Worm (Caenorhabditis elegans) whole organism, mixed stage, embryonic: ENCODE results near the gene zig-10.

Experiments
- M03D4.4 ChIP-seq: sonication (generic microtip); optimal IDR thresholded peaks from 2 replicates; lab custom pipeline; 2017; ENCODE audit warnings: mild to moderate bottlenecking, missing genetic modification characterization, missing compliant biosample characterization
- bed-3 ChIP-seq: fragments of 200-800 bp; sonication (Bioruptor generic); optimal IDR thresholded peaks from 3 replicates; lab custom pipeline; 2018; ENCODE audit warnings: mild to moderate bottlenecking, missing genetic modification characterization, moderate library complexity, missing compliant biosample characterization
- blmp-1 ChIP-seq: fragments of 150-350 bp; optimal IDR thresholded peaks from 2 replicates; lab custom pipeline; 2014; ENCODE audit warnings: missing biosample characterization, missing genetic modification characterization
- ceh-43 ChIP-seq: fragments of 200-800 bp; sonication (Bioruptor generic); optimal IDR thresholded peaks from 2 replicates; lab custom pipeline; 2018; ENCODE audit warnings: mild to moderate bottlenecking, missing genetic modification characterization, moderate library complexity, missing compliant biosample characterization
- ces-1 ChIP-seq: fragments of 150-350 bp; optimal IDR thresholded peaks from 2 replicates; lab custom pipeline; 2014; ENCODE audit warnings: missing biosample characterization, missing genetic modification reagents, missing genetic modification characterization
- cnd-1 ChIP-seq: fragments of 200-800 bp; sonication (Bioruptor generic); optimal IDR thresholded peaks from 2 replicates; lab custom pipeline; 2018; ENCODE audit warnings: mild to moderate bottlenecking, missing genetic modification characterization, missing compliant biosample characterization
- drap-1 ChIP-seq: fragments of 200-800 bp; sonication (Bioruptor generic); optimal IDR thresholded peaks from 3 replicates; lab custom pipeline; 2018; ENCODE audit warnings: mild to moderate bottlenecking, missing genetic modification characterization, missing compliant biosample characterization
- elt-1 ChIP-seq: sonication (generic microtip); optimal IDR thresholded peaks from 2 replicates; lab custom pipeline; 2017; ENCODE audit warnings: missing genetic modification characterization, mild to moderate bottlenecking, missing compliant biosample characterization, antibody characterized with exemption, moderate library complexity, borderline replicate concordance; ENCODE audit not compliant: insufficient read depth
- elt-3 ChIP-seq: fragments of 150-350 bp; optimal IDR thresholded peaks from 2 replicates; lab custom pipeline; 2014; ENCODE audit warnings: missing biosample characterization, missing genetic modification characterization
- flh-1 ChIP-seq: fragments of 200-800 bp; sonication (Bioruptor generic); optimal IDR thresholded peaks from 2 replicates; lab custom pipeline; 2018; ENCODE audit warnings: mild to moderate bottlenecking, missing genetic modification characterization, moderate library complexity, missing compliant biosample characterization
- ham-2 ChIP-seq: fragments of 200-800 bp; sonication (Bioruptor generic); optimal IDR thresholded peaks from 2 replicates; lab custom pipeline; 2018; ENCODE audit warnings: mild to moderate bottlenecking, missing genetic modification characterization, missing compliant biosample characterization
- hlh-1 ChIP-seq: fragments of 150-350 bp; optimal IDR thresholded peaks from 2 replicates; lab custom pipeline; 2014; ENCODE audit warnings: missing biosample characterization, missing genetic modification reagents, missing genetic modification characterization
- lin-13 ChIP-seq: fragments of 150-350 bp; optimal IDR thresholded peaks from 2 replicates; lab custom pipeline; 2014; ENCODE audit warnings: missing biosample characterization, missing genetic modification characterization
- lin-32 ChIP-seq: fragments of 200-800 bp; sonication (Bioruptor generic); optimal IDR thresholded peaks from 2 replicates; lab custom pipeline; 2018; ENCODE audit warnings: mild to moderate bottlenecking, missing genetic modification characterization, missing compliant biosample characterization
- lsy-2 ChIP-seq: fragments of 150-350 bp; optimal IDR thresholded peaks from 2 replicates; lab custom pipeline; 2014; ENCODE audit warnings: missing biosample characterization, missing genetic modification characterization
- mab-5 ChIP-seq: fragments of 150-350 bp; optimal IDR thresholded peaks from 2 replicates; lab custom pipeline; 2014; ENCODE audit warnings: missing biosample characterization, missing genetic modification characterization
- mep-1 ChIP-seq: fragments of 150-350 bp; optimal IDR thresholded peaks from 2 replicates; lab custom pipeline; 2017; ENCODE audit warnings: missing biosample characterization, missing genetic modification reagents, missing genetic modification characterization, inconsistent platforms
- mls-2 ChIP-seq: sonication (generic microtip); optimal IDR thresholded peaks from 2 replicates; lab custom pipeline; 2016; ENCODE audit warnings: mild to moderate bottlenecking, missing genetic modification characterization, moderate library complexity, missing compliant biosample characterization
- nhr-12 ChIP-seq: fragments of 150-350 bp; optimal IDR thresholded peaks from 2 replicates; lab custom pipeline; 2014; ENCODE audit warnings: missing biosample characterization, missing genetic modification characterization
- nhr-2 ChIP-seq: fragments of 150-350 bp; optimal IDR thresholded peaks from 2 replicates; lab custom pipeline; 2014; ENCODE audit warnings: missing biosample characterization, missing genetic modification characterization
- nhr-237 ChIP-seq: fragments of 150-350 bp; optimal IDR thresholded peaks from 2 replicates; lab custom pipeline; 2014; ENCODE audit warnings: missing biosample characterization, missing genetic modification characterization
- nhr-28 ChIP-seq: fragments of 150-350 bp; optimal IDR thresholded peaks from 2 replicates; lab custom pipeline; 2014; ENCODE audit warnings: missing biosample characterization, missing genetic modification characterization
- pha-4 ChIP-seq: fragments of 150-350 bp; optimal IDR thresholded peaks from 2 replicates; lab custom pipeline; 2018; ENCODE audit warnings: missing biosample characterization, missing genetic modification reagents, missing genetic modification characterization
- sem-2 ChIP-seq: fragments of 200-800 bp; sonication (Bioruptor generic); optimal IDR thresholded peaks from 2 replicates; lab custom pipeline; 2018; ENCODE audit warnings: mild to moderate bottlenecking, missing genetic modification characterization, missing compliant biosample characterization
- snpc-4 ChIP-seq: fragments of 150-350 bp; optimal IDR thresholded peaks from 2 replicates; lab custom pipeline; 2014; ENCODE audit warnings: missing biosample characterization, missing genetic modification characterization
- sptf-1 ChIP-seq: sonication (generic microtip); optimal IDR thresholded peaks from 2 replicates; lab custom pipeline; 2017; ENCODE audit warnings: mild to moderate bottlenecking, missing genetic modification characterization, moderate library complexity, missing compliant biosample characterization
- tbx-8 ChIP-seq: fragments of 200-800 bp; sonication (Bioruptor generic); optimal IDR thresholded peaks from 2 replicates; lab custom pipeline; 2018; ENCODE audit warnings: mild to moderate bottlenecking, missing genetic modification characterization, moderate library complexity, missing compliant biosample characterization
- unc-120 ChIP-seq: sonication (generic microtip); optimal IDR thresholded peaks from 2 replicates; lab custom pipeline; 2017; ENCODE audit warnings: missing genetic modification characterization, missing compliant biosample characterization; ENCODE audit not compliant: poor library complexity, severe bottlenecking
- unc-39 ChIP-seq: fragments of 150-350 bp; optimal IDR thresholded peaks from 2 replicates; lab custom pipeline; 2014; ENCODE audit warnings: missing biosample characterization, missing genetic modification characterization
- unc-62 ChIP-seq: fragments of 150-350 bp; optimal IDR thresholded peaks from 2 replicates; lab custom pipeline; 2014; ENCODE audit warnings: missing biosample characterization, missing genetic modification reagents, missing genetic modification characterization
- zip-8 ChIP-seq: fragments of 150-350 bp; optimal IDR thresholded peaks from 2 replicates; lab custom pipeline; 2014; ENCODE audit warnings: missing biosample characterization, missing genetic modification characterization
- ztf-11 ChIP-seq: fragments of 150-350 bp; optimal IDR thresholded peaks from 2 replicates; lab custom pipeline; 2014; ENCODE audit warnings: missing biosample characterization, missing genetic modification characterization

The zig-10 gene

ce11 chrII:6409098-6409497 is 10.6 kb downstream of the zig-10 start:
- TF ChIP-seq M03D4.4 (tag; lab: Kevin White, UChicago): no peak
- peak; percentile 31 for TF ChIP-seq mep-1 (tag; lab: Kevin White, UChicago)
- TF ChIP-seq mls-2 (tag; lab: Kevin White, UChicago): peak; percentile 44
- no peak for TF ChIP-seq bed-3 (GFP tag; lab: Kevin White, UChicago)
- TF ChIP-seq tbx-8 (GFP tag; lab: Kevin White, UChicago): no peak
- peak; percentile 65 for TF ChIP-seq zip-8 (tag; lab: Kevin White, UChicago)
- TF ChIP-seq sptf-1 (tag; lab: Kevin White, UChicago): no peak
- TF ChIP-seq hlh-1 (tag; lab: Kevin White, UChicago): no peak
- TF ChIP-seq ham-2 (GFP tag; lab: Kevin White, UChicago): peak; percentile 90
- no peak for TF ChIP-seq sem-2 (GFP tag; lab: Kevin White, UChicago)
- no peak for TF ChIP-seq ztf-11 (tag; lab: Kevin White, UChicago)
- no peak for TF ChIP-seq pha-4 (tag; lab: Kevin White, UChicago)
- peak; percentile 36 for TF ChIP-seq cnd-1 (tag; lab: Kevin White, UChicago)
- peak; percentile 9 for TF ChIP-seq nhr-2 (tag; lab: Kevin White, UChicago)
- no peak for TF ChIP-seq nhr-12 (tag; lab: Kevin White, UChicago)
- TF ChIP-seq snpc-4 (tag; lab: Kevin White, UChicago): no peak
- no peak for TF ChIP-seq flh-1
- peak; percentile 69 for TF ChIP-seq elt-1 (tag; lab: Kevin White, UChicago)
- no peak for TF ChIP-seq nhr-28 (tag; lab: Kevin White, UChicago)
- no peak for TF ChIP-seq mab-5 (tag; lab: Kevin White, UChicago)
- no peak for TF ChIP-seq unc-120 (tag; lab: Kevin White, UChicago)
- TF ChIP-seq lin-32 (GFP tag; lab: Kevin White, UChicago): peak; percentile 31
- TF ChIP-seq, all 35 proteins: peak for 8

ce11 chrII:6410181-6410580 is 11.7 kb downstream of the zig-10 start, which contains the start of gene T25D10.4:
TSS of gene T25D10.4 (minus strand) at chrII:6410281.
- no peak for TF ChIP-seq mls-2 (tag; lab: Kevin White, UChicago)
- TF ChIP-seq ceh-43: no peak
- TF ChIP-seq mep-1 (tag; lab: Kevin White, UChicago): no peak
- TF ChIP-seq ham-2 (GFP tag; lab: Kevin White, UChicago): no peak
- TF ChIP-seq elt-3 (tag; lab: Kevin White, UChicago): no peak
- TF ChIP-seq pha-4 (tag; lab: Kevin White, UChicago): no peak
- no peak for TF ChIP-seq nhr-28 (tag; lab: Kevin White, UChicago)
- no peak for TF ChIP-seq mab-5 (tag; lab: Kevin White, UChicago)
- TF ChIP-seq nhr-237 (tag; lab: Kevin White, UChicago): no peak
- no peak for TF ChIP-seq bed-3 (GFP tag; lab: Kevin White, UChicago)
- no peak for TF ChIP-seq elt-1 (tag; lab: Kevin White, UChicago)
- no peak for TF ChIP-seq flh-1
- no peak for TF ChIP-seq lin-13 (tag; lab: Kevin White, UChicago)
- TF ChIP-seq lsy-2 (tag; lab: Kevin White, UChicago): no peak
- no peak for TF ChIP-seq sem-2 (GFP tag; lab: Kevin White, UChicago)
- no peak for TF ChIP-seq M03D4.4 (tag; lab: Kevin White, UChicago)
- TF ChIP-seq unc-39 (tag; lab: Kevin White, UChicago): no peak
- TF ChIP-seq zip-8 (tag; lab: Kevin White, UChicago): no peak

ce11 chrII:6411660-6412451 is 13.3 kb downstream of the zig-10 start:
- TF ChIP-seq ham-2 (GFP tag; lab: Kevin White, UChicago) (peak; percentile 66), drap-1 (GFP tag; lab: Kevin White, UChicago) (no peak), nhr-2 (tag; lab: Kevin White, UChicago) (peak; percentile 93), mls-2 (tag; lab: Kevin White, UChicago) (peak; percentile 77), blmp-1 (tag; lab: Kevin White, UChicago) (no peak), bed-3 (GFP tag; lab: Kevin White, UChicago) (no peak), ces-1 (GFP tag; lab: Kevin White, UChicago) (peak; percentile 79), sptf-1 (tag; lab: Kevin White, UChicago) (peak; percentile 57), cnd-1 (tag; lab: Kevin White, UChicago) (peak; percentile 90), unc-62 (peak; percentile 57), zip-8 (tag; lab: Kevin White, UChicago) (no peak), lin-32 (GFP tag; lab: Kevin White, UChicago) (peak; percentile 51), ceh-43 (peak; percentile 76)
